Fruit fly (Drosophila melanogaster): ENCODE measurements around the gene Ir8a.

The Ir8a gene

dm6 chrX:9201866-9202681, 34.3 kb downstream of the Ir8a start (continued):
- no peak for TF ChIP-seq CG4617 (GFP tag; optimal IDR thresholded peaks at IDR 0.05; ENCODE audit: borderline replicate concordance)
- peak; percentile 69 for TF ChIP-seq CG7357 (GFP tag; IDR thresholded peaks at IDR 0.05)
- peak; percentile 64 for TF ChIP-seq CG11504 (tag; optimal IDR thresholded peaks at IDR 0.05)
- TF ChIP-seq Meics (GFP tag; optimal IDR thresholded peaks at IDR 0.05) = peak; percentile 93
- TF ChIP-seq CG18476 (GFP tag; optimal IDR thresholded peaks at IDR 0.05) = no peak
- TF ChIP-seq CG2116 (GFP tag; optimal IDR thresholded peaks at IDR 0.05) = no peak
- peak; percentile 66 for TF ChIP-seq Abd-B (GFP tag; optimal IDR thresholded peaks at IDR 0.05)
- peak; percentile 80 for TF ChIP-seq BtbVII (GFP tag; optimal IDR thresholded peaks at IDR 0.05)
- TF ChIP-seq NfI (GFP tag; optimal IDR thresholded peaks at IDR 0.05) = peak; percentile 69
- peak in 1 of 3 experiments; percentile 35 for TF ChIP-seq lola (GFP tag; optimal IDR thresholded peaks at IDR 0.05)
- TF ChIP-seq CG42726 (GFP tag; IDR thresholded peaks at IDR 0.05; ENCODE audit: partially characterized antibody) = no peak
- TF ChIP-seq CG3726 (GFP tag; IDR thresholded peaks at IDR 0.05) = no peak
- TF ChIP-seq CG12659 (GFP tag; optimal IDR thresholded peaks at IDR 0.05) = peak; percentile 87
- TF ChIP-seq lmd (GFP tag; IDR thresholded peaks at IDR 0.05) = peak; percentile 80; the same call in 1 of the 2 replicates
- peak; percentile 29 for TF ChIP-seq org-1 (GFP tag; optimal IDR thresholded peaks at IDR 0.05)
- TF ChIP-seq Dek (tag; optimal IDR thresholded peaks at IDR 0.05) = peak; percentile 82
- TF ChIP-seq dimm (GFP tag; IDR thresholded peaks at IDR 0.05) = peak; percentile 56; the same call in 1 of the 2 replicates
- no peak for TF ChIP-seq emc (GFP tag; optimal IDR thresholded peaks at IDR 0.05)
- peak; percentile 96 for TF ChIP-seq NFAT (GFP tag; IDR thresholded peaks at IDR 0.05)
- TF ChIP-seq dan (GFP tag; IDR thresholded peaks at IDR 0.05) = no peak
- TF ChIP-seq CG15269 (tag; optimal IDR thresholded peaks at IDR 0.05) = peak; percentile 84
- peak; percentile 79 for TF ChIP-seq Ptx1 (GFP tag; IDR thresholded peaks at IDR 0.05)
- TF ChIP-seq mirr (GFP tag; optimal IDR thresholded peaks at IDR 0.05) = peak; percentile 77
- no peak for TF ChIP-seq Atf-2 (GFP tag; optimal IDR thresholded peaks at IDR 0.05)
- TF ChIP-seq fu2 (GFP tag; optimal IDR thresholded peaks at IDR 0.05) = peak; percentile 16
- TF ChIP-seq Ets97D (GFP tag; optimal IDR thresholded peaks at IDR 0.05) = no peak
- peak; percentile 30 for TF ChIP-seq tap (tag; optimal IDR thresholded peaks at IDR 0.05)
- peak; percentile 49 for TF ChIP-seq B-H1 (GFP tag; IDR thresholded peaks at IDR 0.05)
- TF ChIP-seq CG15696 (tag; optimal IDR thresholded peaks at IDR 0.05) = peak; percentile 34
- TF ChIP-seq p53 (GFP tag; optimal IDR thresholded peaks at IDR 0.05) = no peak
- no peak for TF ChIP-seq ems (GFP tag; optimal IDR thresholded peaks at IDR 0.05)
- peak; percentile 88 for TF ChIP-seq CG2678 (tag; optimal IDR thresholded peaks at IDR 0.05)
- peak; percentile 51 for TF ChIP-seq CG9437 (GFP tag; optimal IDR thresholded peaks at IDR 0.05)
- TF ChIP-seq D (optimal IDR thresholded peaks at IDR 0.05) = no peak
- TF ChIP-seq D (GFP tag; optimal IDR thresholded peaks at IDR 0.05) = no peak
- no peak for TF ChIP-seq HmgD (GFP tag; optimal IDR thresholded peaks at IDR 0.05)
- no peak for TF ChIP-seq CG16863 (GFP tag; optimal IDR thresholded peaks at IDR 0.05)
- TF ChIP-seq Fer1 (GFP tag; optimal IDR thresholded peaks at IDR 0.05) = peak; percentile 82
- no peak for TF ChIP-seq gro (GFP tag; optimal IDR thresholded peaks at IDR 0.05)
- TF ChIP-seq Xbp1 (GFP tag; optimal IDR thresholded peaks at IDR 0.05) = peak; percentile 50
- peak; percentile 53; the same call in 1 of the 2 replicates for TF ChIP-seq CG43689 (GFP tag; IDR thresholded peaks at IDR 0.05)
- TF ChIP-seq phol (tag; optimal IDR thresholded peaks at IDR 0.05) = peak; percentile 52
- peak; percentile 72 for TF ChIP-seq danr (GFP tag; IDR thresholded peaks at IDR 0.05)
- no peak for TF ChIP-seq CG7745 (tag; optimal IDR thresholded peaks at IDR 0.05)
- TF ChIP-seq CG7556 (GFP tag; optimal IDR thresholded peaks at IDR 0.05) = peak; percentile 83
- peak; percentile 90 for TF ChIP-seq Hmr (GFP tag; optimal IDR thresholded peaks at IDR 0.05)
- peak; percentile 78 for TF ChIP-seq HmgZ (tag; optimal IDR thresholded peaks at IDR 0.05)
- no peak for TF ChIP-seq CG8359 (GFP tag; optimal IDR thresholded peaks at IDR 0.05; ENCODE audit: borderline replicate concordance)
- TF ChIP-seq ab (GFP tag; optimal IDR thresholded peaks at IDR 0.05) = no peak
